Worm (Caenorhabditis elegans): ENCODE results near the gene F13B9.2.

ce11 chrX:8285169-8285796, at the start of gene F13B9.2, which contains the start of gene fis-2:
- TF ChIP-seq dpl-1 (GFP tag; optimal IDR thresholded peaks at IDR 0.05) (no peak), nhr-237 (tag; optimal IDR thresholded peaks at IDR 0.05) (no peak), fos-1 (tag; optimal IDR thresholded peaks at IDR 0.05) (no peak), T26A8.4 (GFP tag; IDR thresholded peaks at IDR 0.05) (no peak), daf-16 (GFP tag; optimal IDR thresholded peaks at IDR 0.05) (no peak), daf-16 (tag; optimal IDR thresholded peaks at IDR 0.05) (no peak), dmd-9 (GFP tag; IDR thresholded peaks at IDR 0.05) (no peak)

Data from whole organism, L4 larva.